Fruit fly (Drosophila melanogaster) whole organism: ENCODE data around the gene Cad74A.

Source experiments
- CG8478 ChIP-seq: fragments of >200 bp; optimal IDR thresholded peaks from 2 replicates; lab custom pipeline; 2018; ENCODE audit warnings: inconsistent platforms
- Dll ChIP-seq: fragments of >200 bp; optimal IDR thresholded peaks from 2 replicates; lab custom pipeline; 2017
- EcR ChIP-seq, 2 experiments: fragments of >200 bp; optimal IDR thresholded peaks; 2 replicates each; lab custom pipeline; 2017; ENCODE audit warnings: missing biosample characterization in 2 of 2, missing genetic modification characterization in 2 of 2, missing genetic modification reagents in 2 of 2
- pan ChIP-seq: fragments of >200 bp; optimal IDR thresholded peaks from 2 replicates; lab custom pipeline; 2017
- psq ChIP-seq: fragments of >200 bp; optimal IDR thresholded peaks from 2 replicates; lab custom pipeline; 2017
- usp ChIP-seq: fragments of >200 bp; optimal IDR thresholded peaks from 2 replicates; lab custom pipeline; 2017; ENCODE audit warnings: missing biosample characterization, missing genetic modification characterization, mixed read lengths

Gene Cad74A

dm6 chr3L:17407073-17407472 lies 27.7 kb upstream of the Cad74A start:
- no peak for TF ChIP-seq psq (lab: Kevin White, UChicago)
- TF ChIP-seq usp (GFP tag; lab: Kevin White, UChicago) = no peak
- TF ChIP-seq Dll (lab: Kevin White, UChicago) = no peak
- no peak for TF ChIP-seq pan (lab: Kevin White, UChicago)
- TF ChIP-seq EcR (GFP tag; optimal IDR thresholded peaks at IDR 0.05; lab: Kevin White, UChicago) = no peak
- TF ChIP-seq CG8478 (lab: Kevin White, UChicago) = no peak

- TF ChIP-seq EcR (GFP tag; optimal IDR thresholded peaks at IDR 0.05; lab: Kevin White, UChicago) (no peak), usp (GFP tag; lab: Kevin White, UChicago) (no peak), psq (lab: Kevin White, UChicago) (no peak), Dll (lab: Kevin White, UChicago) (no peak), CG8478 (lab: Kevin White, UChicago) (no peak), pan (lab: Kevin White, UChicago) (no peak)
Observed at dm6 chr3L:17404646-17405045, 25.3 kb upstream of the Cad74A start.

- TF ChIP-seq usp (GFP tag; lab: Kevin White, UChicago) = no peak
Observed at dm6 chr3L:17403268-17403667, 23.9 kb upstream of the Cad74A start.

dm6 chr3L:17402399-17402798 lies 23.1 kb upstream of the Cad74A start:
- no peak for TF ChIP-seq psq (lab: Kevin White, UChicago)
- TF ChIP-seq usp (GFP tag; lab: Kevin White, UChicago) = no peak
- TF ChIP-seq CG8478 (lab: Kevin White, UChicago) = no peak
- no peak for TF ChIP-seq Dll (lab: Kevin White, UChicago)
- no peak for TF ChIP-seq pan (lab: Kevin White, UChicago)
- no peak for TF ChIP-seq EcR (GFP tag; optimal IDR thresholded peaks at IDR 0.05; lab: Kevin White, UChicago)

- TF ChIP-seq EcR (GFP tag; optimal IDR thresholded peaks at IDR 0.05; lab: Kevin White, UChicago) (no peak), usp (GFP tag; lab: Kevin White, UChicago) (no peak), psq (lab: Kevin White, UChicago) (no peak), pan (lab: Kevin White, UChicago) (no peak)
Observed at dm6 chr3L:17401411-17401810, 22.1 kb upstream of the Cad74A start.

- TF ChIP-seq usp (GFP tag; lab: Kevin White, UChicago) = no peak
- no peak for TF ChIP-seq psq (lab: Kevin White, UChicago)
- no peak for TF ChIP-seq CG8478 (lab: Kevin White, UChicago)
- TF ChIP-seq pan (lab: Kevin White, UChicago) = no peak
- no peak for TF ChIP-seq Dll (lab: Kevin White, UChicago)
- no peak for TF ChIP-seq EcR (GFP tag; optimal IDR thresholded peaks at IDR 0.05; lab: Kevin White, UChicago)
Observed at dm6 chr3L:17400911-17401310, 21.6 kb upstream of the Cad74A start.

- no peak for TF ChIP-seq pan (lab: Kevin White, UChicago)
- no peak for TF ChIP-seq usp (GFP tag; lab: Kevin White, UChicago)
- no peak for TF ChIP-seq CG8478 (lab: Kevin White, UChicago)
- TF ChIP-seq Dll (lab: Kevin White, UChicago) = no peak
- TF ChIP-seq psq (lab: Kevin White, UChicago) = no peak
- no peak for TF ChIP-seq EcR (GFP tag; optimal IDR thresholded peaks at IDR 0.05; lab: Kevin White, UChicago)
Observed at dm6 chr3L:17399014-17399413, 19.7 kb upstream of the Cad74A start.

- no peak for TF ChIP-seq pan (lab: Kevin White, UChicago)
- no peak for TF ChIP-seq psq (lab: Kevin White, UChicago)
- no peak for TF ChIP-seq Dll (lab: Kevin White, UChicago)
- TF ChIP-seq EcR (GFP tag; optimal IDR thresholded peaks at IDR 0.05; lab: Kevin White, UChicago) = no peak
- TF ChIP-seq CG8478 (lab: Kevin White, UChicago) = no peak
- TF ChIP-seq usp (GFP tag; lab: Kevin White, UChicago) = no peak
Observed at dm6 chr3L:17394435-17395017, 15.2 kb upstream of the Cad74A start.

dm6 chr3L:17393098-17393497 lies 13.8 kb upstream of the Cad74A start:
- TF ChIP-seq pan (lab: Kevin White, UChicago) = no peak
- no peak for TF ChIP-seq CG8478 (lab: Kevin White, UChicago)
- no peak for TF ChIP-seq EcR (GFP tag; optimal IDR thresholded peaks at IDR 0.05; lab: Kevin White, UChicago)
- no peak for TF ChIP-seq usp (GFP tag; lab: Kevin White, UChicago)
- TF ChIP-seq psq (lab: Kevin White, UChicago) = no peak
- TF ChIP-seq Dll (lab: Kevin White, UChicago) = no peak

dm6 chr3L:17392412-17392811 lies 13.1 kb upstream of the Cad74A start:
- TF ChIP-seq Dll (lab: Kevin White, UChicago) (no peak), EcR (GFP tag; optimal IDR thresholded peaks at IDR 0.05; lab: Kevin White, UChicago) (no peak), pan (lab: Kevin White, UChicago) (no peak), usp (GFP tag; lab: Kevin White, UChicago) (no peak), CG8478 (lab: Kevin White, UChicago) (no peak), psq (lab: Kevin White, UChicago) (no peak)

- TF ChIP-seq Dll (lab: Kevin White, UChicago) = no peak
- no peak for TF ChIP-seq usp (GFP tag; lab: Kevin White, UChicago)
- TF ChIP-seq EcR (GFP tag; optimal IDR thresholded peaks at IDR 0.05; lab: Kevin White, UChicago) = no peak
- TF ChIP-seq pan (lab: Kevin White, UChicago) = no peak
Observed at dm6 chr3L:17391132-17391531, 11.8 kb upstream of the Cad74A start.

dm6 chr3L:17388895-17389294 lies 9.6 kb upstream of the Cad74A start, which contains the start of gene CG13731:
Gene CG13731, minus strand, starts transcription at chr3L:17388956.
- no peak for TF ChIP-seq Dll (lab: Kevin White, UChicago)
- TF ChIP-seq EcR (GFP tag; optimal IDR thresholded peaks at IDR 0.05; lab: Kevin White, UChicago) = no peak
- no peak for TF ChIP-seq CG8478 (lab: Kevin White, UChicago)
